Worm (Caenorhabditis elegans) whole organism, L1 larva: ENCODE results near the gene dhhc-8.

Experiments
- blmp-1 ChIP-seq: fragments of 150-350 bp; optimal IDR thresholded peaks from 2 replicates; lab custom pipeline; 2014; ENCODE audit warnings: missing biosample characterization, missing genetic modification characterization
- nhr-12 ChIP-seq: sonication (generic microtip); optimal IDR thresholded peaks from 2 replicates; lab custom pipeline; 2017; ENCODE audit warnings: missing biosample characterization, missing genetic modification characterization
- pqm-1 ChIP-seq: sonication (generic microtip); optimal IDR thresholded peaks from 3 replicates; lab custom pipeline; 2017; ENCODE audit warnings: missing biosample characterization, missing genetic modification characterization

- TF ChIP-seq pqm-1 (no peak), blmp-1 (tag; lab: Kevin White, UChicago) (no peak), nhr-12 (tag; lab: Kevin White, UChicago) (no peak)
These were observed 31.9 kb downstream of the dhhc-8 start, which contains the start of gene bre-2 for ce11 chrIII:13139301-13139700.
